In genomic region chrII:15265951-15266350, ce11 we compare ENCODE assay signal across 5 worm cellular contexts.
TF ChIP-seq lines count a peak whose summit lies in the region.

No protein-coding gene starts in this region.

TF ChIP-seq in whole organism, L2 larva, 48 proteins besides CTCF, POLR2A, EP300 and RAD21:
- TF ChIP-seq alr-1 (tag; optimal IDR thresholded peaks at IDR 0.05; lab: Kevin White, UChicago) (no peak), nhr-25 (tag; optimal IDR thresholded peaks at IDR 0.05; lab: Kevin White, UChicago) (peak; percentile 28), Y55F3AM.14 (GFP tag; optimal IDR thresholded peaks at IDR 0.05; lab: Kevin White, UChicago) (no peak), sma-3 (GFP tag; optimal IDR thresholded peaks at IDR 0.05; lab: Kevin White, UChicago) (no peak)

TF ChIP-seq in whole organism, L3 larva, 47 proteins besides CTCF, POLR2A, EP300 and RAD21:
- TF ChIP-seq nhr-23 (tag; optimal IDR thresholded peaks at IDR 0.05; lab: Kevin White, UChicago) (no peak), ZK546.5 (tag; optimal IDR thresholded peaks at IDR 0.05; lab: Kevin White, UChicago) (no peak), daf-12 (tag; optimal IDR thresholded peaks at IDR 0.05; lab: Kevin White, UChicago) (no peak), pha-4 (tag; optimal IDR thresholded peaks at IDR 0.05; lab: Kevin White, UChicago) (peak; percentile 19), nhr-25 (tag; optimal IDR thresholded peaks at IDR 0.05; lab: Kevin White, UChicago) (peak; percentile 31)
TF ChIP-seq in whole organism, L3 larva: peak in this region for 2.

TF ChIP-seq in whole organism, L4 larva, 104 proteins besides CTCF, POLR2A, EP300 and RAD21:
- TF ChIP-seq mes-2 (tag; optimal IDR thresholded peaks at IDR 0.05; lab: Kevin White, UChicago; ENCODE audit: poor library complexity, severe bottlenecking): peak; percentile 11
- TF ChIP-seq dve-1 (tag; optimal IDR thresholded peaks at IDR 0.05; lab: Kevin White, UChicago; ENCODE audit: insufficient read depth): no peak
- no peak for TF ChIP-seq daf-12 (tag; optimal IDR thresholded peaks at IDR 0.05; lab: Kevin White, UChicago)
- TF ChIP-seq hif-1 (tag; optimal IDR thresholded peaks at IDR 0.05; lab: Kevin White, UChicago): no peak
- TF ChIP-seq arid-1 (GFP tag; conservative IDR thresholded peaks at IDR 0.05; lab: Robert Waterston, UW): no peak
- peak in 1 of 2 experiments; percentile 51 for TF ChIP-seq unc-62 (GFP tag; optimal IDR thresholded peaks at IDR 0.05 in 1 of 2; lab: Kevin White, UChicago)
- TF ChIP-seq unc-62 (tag; optimal IDR thresholded peaks at IDR 0.05; lab: Kevin White, UChicago): no peak
- TF ChIP-seq pha-4 (GFP tag; IDR thresholded peaks at IDR 0.05; lab: Robert Waterston, UW): no peak
- TF ChIP-seq pha-4 (tag; optimal IDR thresholded peaks at IDR 0.05; lab: Kevin White, UChicago): no peak
- TF ChIP-seq F49E8.2 (tag; optimal IDR thresholded peaks at IDR 0.05; lab: Kevin White, UChicago; ENCODE audit: borderline replicate concordance): no peak
- TF ChIP-seq zag-1 (tag; optimal IDR thresholded peaks at IDR 0.05; lab: Kevin White, UChicago): no peak
- TF ChIP-seq ceh-28 (tag; optimal IDR thresholded peaks at IDR 0.05; lab: Kevin White, UChicago): no peak
- peak in 1 of 2 experiments; percentile 51 for TF ChIP-seq mdl-1 (tag; optimal IDR thresholded peaks at IDR 0.05; lab: Kevin White, UChicago)
- no peak for TF ChIP-seq nhr-10 (tag; optimal IDR thresholded peaks at IDR 0.05; lab: Kevin White, UChicago)
- peak; percentile 18 for TF ChIP-seq hlh-30 (tag; optimal IDR thresholded peaks at IDR 0.05; lab: Kevin White, UChicago; ENCODE audit: insufficient read depth)
- TF ChIP-seq mep-1 (tag; optimal IDR thresholded peaks at IDR 0.05; lab: Kevin White, UChicago): peak; percentile 21

TF ChIP-seq in whole organism, mixed stage, embryonic, 35 proteins besides CTCF, POLR2A, EP300 and RAD21:
- TF ChIP-seq blmp-1 (tag; optimal IDR thresholded peaks at IDR 0.05; lab: Kevin White, UChicago) (no peak), ceh-43 (GFP tag; optimal IDR thresholded peaks at IDR 0.05; lab: Kevin White, UChicago) (peak; percentile 50), mls-2 (tag; optimal IDR thresholded peaks at IDR 0.05; lab: Kevin White, UChicago) (no peak), mep-1 (tag; optimal IDR thresholded peaks at IDR 0.05; lab: Kevin White, UChicago) (no peak), ceh-39 (tag; optimal IDR thresholded peaks at IDR 0.05; lab: Kevin White, UChicago) (no peak), lin-32 (GFP tag; optimal IDR thresholded peaks at IDR 0.05; lab: Kevin White, UChicago) (no peak), mab-5 (tag; optimal IDR thresholded peaks at IDR 0.05; lab: Kevin White, UChicago) (no peak), zip-8 (tag; optimal IDR thresholded peaks at IDR 0.05; lab: Kevin White, UChicago) (no peak)

TF ChIP-seq in whole organism, young adult, 124 proteins besides CTCF, POLR2A, EP300 and RAD21:
- TF ChIP-seq rpc-1 (optimal IDR thresholded peaks at IDR 0.05; lab: Kevin White, UChicago) (peak; percentile 15), rpc-1 (tag; optimal IDR thresholded peaks at IDR 0.05; lab: Kevin White, UChicago) (peak; percentile 45), hsf-1 (GFP tag; IDR thresholded peaks at IDR 0.05; lab: Robert Waterston, UW) (no peak)
TF ChIP-seq in whole organism, young adult: peak in this region for 1.
